Worm (Caenorhabditis elegans): Measurements from ENCODE around the gene acox-1.5.
A peak's percentile ranks its signal among the peaks of the same experiment; 100 is the strongest.

acox-1.5 gene

DNA sequence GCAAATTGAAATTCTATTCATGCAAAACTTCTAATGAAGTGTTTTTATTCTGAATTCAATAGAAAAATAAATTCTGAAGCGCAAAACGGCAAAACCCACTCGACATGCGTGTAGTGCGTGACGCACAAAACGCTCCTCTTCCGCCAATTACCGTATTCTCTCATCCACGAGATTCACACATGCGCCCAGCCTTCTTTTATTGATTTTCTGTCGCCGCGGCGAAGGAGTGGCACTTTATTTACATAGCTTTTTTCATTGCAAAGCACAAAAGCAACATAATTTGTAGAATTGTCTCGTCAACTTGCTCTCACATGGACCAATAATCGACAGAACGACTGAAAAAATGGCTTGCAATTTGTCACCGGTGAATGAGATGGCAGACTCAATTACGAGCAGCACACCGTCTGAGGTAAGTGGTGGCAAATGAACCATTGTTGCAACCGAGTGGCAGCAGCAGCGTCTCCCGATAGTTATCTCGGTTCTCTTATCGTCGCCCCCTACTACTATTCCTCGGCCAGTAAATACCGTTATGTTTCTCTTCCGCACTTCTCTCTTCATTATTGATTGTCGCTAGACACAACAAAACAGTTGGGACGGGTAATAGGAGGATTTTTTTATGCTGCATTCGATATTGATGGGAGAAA lies 45.9 kb downstream of the acox-1.5 start, which contains the start of gene unc-16 (continued):
- peak; percentile 76 for TF ChIP-seq lsl-1 (GFP tag; optimal IDR thresholded peaks at IDR 0.05)
- TF ChIP-seq Y67H2A.10 (GFP tag; conservative IDR thresholded peaks at IDR 0.05) = peak; percentile 64; the same call in 1 of the 2 replicates
- TF ChIP-seq ets-4 (GFP tag; optimal IDR thresholded peaks at IDR 0.05) = no peak
- peak; percentile 84 for TF ChIP-seq ekl-4 (GFP tag; IDR thresholded peaks at IDR 0.05)
- TF ChIP-seq tbp1 (GFP tag; optimal IDR thresholded peaks at IDR 0.05) = peak; percentile 42
- no peak for TF ChIP-seq pha-4 (tag; optimal IDR thresholded peaks at IDR 0.05)
- peak; percentile 72 for TF ChIP-seq K12H6.12 (tag; optimal IDR thresholded peaks at IDR 0.05)
- no peak for TF ChIP-seq hsf-1 (GFP tag; IDR thresholded peaks at IDR 0.05)
- no peak for TF ChIP-seq sptf-2 (GFP tag; optimal IDR thresholded peaks at IDR 0.05)
- TF ChIP-seq zim-3 (tag; optimal IDR thresholded peaks at IDR 0.05) = no peak
- TF ChIP-seq C17E4.6 (GFP tag; IDR thresholded peaks at IDR 0.05) = 0 out of 2 replicates have a peak, but pooled peaks have one; percentile 36
- TF ChIP-seq lin-54 (GFP tag; optimal IDR thresholded peaks at IDR 0.05) = peak; percentile 72
- no peak for TF ChIP-seq aptf-3 (GFP tag; IDR thresholded peaks at IDR 0.05)
- peak; percentile 62 for TF ChIP-seq athp-1 (tag; optimal IDR thresholded peaks at IDR 0.05)
- peak; percentile 80 for TF ChIP-seq dox-1 (GFP tag; IDR thresholded peaks at IDR 0.05)
- peak; percentile 40 for TF ChIP-seq madf-8 (GFP tag; conservative IDR thresholded peaks at IDR 0.05)
- TF ChIP-seq pbrm-1 (GFP tag; IDR thresholded peaks at IDR 0.05) = peak; percentile 72

DNA sequence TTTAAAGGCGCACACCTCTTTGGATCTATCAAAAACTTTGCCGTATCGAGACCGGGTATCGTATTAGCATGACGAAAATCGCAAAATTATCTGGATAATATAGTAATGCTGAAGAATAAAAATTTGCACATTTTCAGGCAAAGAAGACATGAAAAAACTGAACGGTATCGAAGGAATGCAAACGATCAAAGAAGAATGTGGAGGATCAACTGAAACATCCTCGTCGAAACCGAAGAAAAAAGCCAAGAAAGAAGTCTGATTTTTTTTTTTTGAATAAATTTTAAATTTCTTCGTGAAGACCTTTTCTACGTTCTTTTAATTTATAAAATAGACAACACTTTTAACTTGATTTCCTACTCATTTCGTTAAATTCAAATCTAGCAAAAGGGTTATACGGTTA lies 47.2 kb downstream of the acox-1.5 start, which contains the start of gene ZK1098.12:
Gene ZK1098.12 (plus strand): TSS at position 301 of the 400 bp plus-strand sequence.
- TF ChIP-seq attf-6 (GFP tag; IDR thresholded peaks at IDR 0.05) (no peak), sptf-2 (GFP tag; optimal IDR thresholded peaks at IDR 0.05) (no peak), snpc-1.3 (tag; optimal IDR thresholded peaks at IDR 0.05; ENCODE audit: insufficient read depth) (no peak), ZK185.1 (tag; optimal IDR thresholded peaks at IDR 0.05; ENCODE audit: poor library complexity, severe bottlenecking) (no peak), ceh-100 (GFP tag; IDR thresholded peaks at IDR 0.05) (no peak)

DNA sequence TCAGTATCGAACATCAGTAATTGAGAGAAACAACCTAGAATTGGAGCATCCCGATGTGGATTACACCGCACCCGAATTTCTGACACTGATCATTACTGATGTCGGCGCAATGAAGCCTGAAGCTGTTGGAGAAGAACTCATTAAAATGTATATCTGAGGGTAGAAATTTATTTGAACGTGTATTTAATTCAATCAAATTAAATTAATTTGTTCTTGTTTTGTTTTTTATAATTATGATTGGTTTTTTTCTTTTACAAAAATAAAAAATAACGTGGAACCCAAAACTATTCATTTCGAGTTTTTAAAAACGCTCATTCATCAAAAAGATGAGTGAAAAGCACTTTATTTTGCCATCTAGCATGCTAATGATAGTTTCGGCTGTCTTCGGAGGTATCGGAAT lies 47.9 kb downstream of the acox-1.5 start, which contains the start of gene ZK1098.9:
Gene ZK1098.9 (plus strand): TSS at position 301 of the 400 bp plus-strand sequence.
- TF ChIP-seq T26A5.8 (tag; optimal IDR thresholded peaks at IDR 0.05) (no peak), ceh-27 (GFP tag; optimal IDR thresholded peaks at IDR 0.05) (no peak), cebp-1 (GFP tag; IDR thresholded peaks at IDR 0.05) (no peak), cebp-1 (tag; optimal IDR thresholded peaks at IDR 0.05) (no peak), sptf-2 (GFP tag; optimal IDR thresholded peaks at IDR 0.05) (no peak), cebp-2 (GFP tag; IDR thresholded peaks at IDR 0.05) (no peak), F10E7.11 (tag; optimal IDR thresholded peaks at IDR 0.05) (no peak), nhr-179 (tag; optimal IDR thresholded peaks at IDR 0.05) (no peak), rec-8 (tag; optimal IDR thresholded peaks at IDR 0.05) (no peak), atf-7 (tag; optimal IDR thresholded peaks at IDR 0.05) (no peak), B0261.1 (tag; optimal IDR thresholded peaks at IDR 0.05) (no peak), lin-40 (tag; optimal IDR thresholded peaks at IDR 0.05) (no peak), hrde-1 (tag; optimal IDR thresholded peaks at IDR 0.05; ENCODE audit: borderline replicate concordance) (no peak), madf-6 (GFP tag; IDR thresholded peaks at IDR 0.05) (no peak)
